Worm (Caenorhabditis elegans): ENCODE data around the gene prdx-3.

Gene prdx-3

ce11 chrIII:4456579-4456978 is 49.3 kb downstream of the prdx-3 start:
- TF ChIP-seq lim-6 (tag; optimal IDR thresholded peaks at IDR 0.05): no peak
- no peak for TF ChIP-seq ama-1 (optimal IDR thresholded peaks at IDR 0.05)
- peak; percentile 14 for TF ChIP-seq F13H6.1 (tag; optimal IDR thresholded peaks at IDR 0.05)
- TF ChIP-seq nfya-1 (tag; optimal IDR thresholded peaks at IDR 0.05): peak; percentile 16
- no peak for TF ChIP-seq sox-2 (GFP tag; IDR thresholded peaks at IDR 0.05)
- TF ChIP-seq ref-2 (tag; optimal IDR thresholded peaks at IDR 0.05): peak; percentile 20
